Worm (Caenorhabditis elegans): ENCODE results near the gene F53H2.3.

DNA sequence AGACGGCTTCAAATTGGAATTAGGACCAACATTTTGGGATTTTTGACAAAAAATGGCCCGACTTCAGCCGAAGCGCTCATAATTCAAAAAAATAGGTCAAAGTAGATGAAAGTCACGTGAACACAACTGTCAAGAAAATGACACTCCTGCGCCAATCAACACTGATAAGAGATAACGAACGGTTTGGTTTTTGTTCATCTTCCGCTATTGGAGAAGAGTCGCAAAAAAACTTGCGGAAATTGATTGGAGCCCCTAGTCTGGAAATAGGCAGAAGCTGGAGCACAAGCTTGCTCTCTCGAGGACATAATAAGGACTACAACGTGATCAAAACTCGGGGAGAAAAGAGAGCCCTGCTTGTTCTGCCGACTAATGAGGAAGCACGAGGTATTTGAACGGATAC is 666 bp upstream of the F53H2.3 start:
- TF ChIP-seq ceh-13 (GFP tag; optimal IDR thresholded peaks at IDR 0.05) = no peak
- TF ChIP-seq ama-1 (optimal IDR thresholded peaks at IDR 0.05) = no peak
- TF ChIP-seq aly-1 (tag; optimal IDR thresholded peaks at IDR 0.05) = no peak
- no peak for TF ChIP-seq flt-1 (GFP tag; IDR thresholded peaks at IDR 0.05)
- TF ChIP-seq scrt-1 (GFP tag; IDR thresholded peaks at IDR 0.05) = no peak
- TF ChIP-seq pes-1 (GFP tag; IDR thresholded peaks at IDR 0.05) = no peak
- TF ChIP-seq B0310.2 (tag; optimal IDR thresholded peaks at IDR 0.05) = no peak
- TF ChIP-seq sea-1 (GFP tag; conservative IDR thresholded peaks at IDR 0.05) = no peak
- no peak for TF ChIP-seq tra-4 (tag; optimal IDR thresholded peaks at IDR 0.05)
- no peak for TF ChIP-seq hmbx-1 (tag; optimal IDR thresholded peaks at IDR 0.05)
- TF ChIP-seq F13C5.2 (tag; optimal IDR thresholded peaks at IDR 0.05) = no peak
- TF ChIP-seq hnd-1 (tag; optimal IDR thresholded peaks at IDR 0.05) = no peak
- TF ChIP-seq ets-7 (tag; optimal IDR thresholded peaks at IDR 0.05) = no peak
- TF ChIP-seq hmg-4 (GFP tag; optimal IDR thresholded peaks at IDR 0.05) = no peak

All from whole organism, early embryonic.